Fruit fly (Drosophila melanogaster): Measurements from ENCODE around the gene pcx.

The pcx gene

dm6 chrX:2249763-2250162, 24.7 kb downstream of the pcx start, which contains the start of gene crn (continued):
- TF ChIP-seq lab (GFP tag; optimal IDR thresholded peaks at IDR 0.05): no peak
- TF ChIP-seq lmd (GFP tag; IDR thresholded peaks at IDR 0.05): no peak
- TF ChIP-seq Hr3 (GFP tag; optimal IDR thresholded peaks at IDR 0.05): no peak
- TF ChIP-seq CG6791 (GFP tag; IDR thresholded peaks at IDR 0.05; ENCODE audit: partially characterized antibody): peak; percentile 63; the same call in 1 of the 3 replicates
- no peak for TF ChIP-seq nmo (GFP tag; optimal IDR thresholded peaks at IDR 0.05)
- TF ChIP-seq oc (tag; optimal IDR thresholded peaks at IDR 0.05): no peak
- TF ChIP-seq CG43689 (GFP tag; IDR thresholded peaks at IDR 0.05): no peak
- peak; percentile 85 for TF ChIP-seq tna (GFP tag; IDR thresholded peaks at IDR 0.05; ENCODE audit: partially characterized antibody)
- no peak for TF ChIP-seq Eip74EF (GFP tag; optimal IDR thresholded peaks at IDR 0.05)
- TF ChIP-seq CG4404 (GFP tag; IDR thresholded peaks at IDR 0.05): no peak
- TF ChIP-seq ato (GFP tag; IDR thresholded peaks at IDR 0.05; ENCODE audit: partially characterized antibody): peak; percentile 74
- TF ChIP-seq Stat92E (GFP tag; optimal IDR thresholded peaks at IDR 0.05): no peak
- TF ChIP-seq gem (tag; optimal IDR thresholded peaks at IDR 0.05): no peak
- no peak for TF ChIP-seq Side (GFP tag; optimal IDR thresholded peaks at IDR 0.05)
- no peak for TF ChIP-seq run (tag; optimal IDR thresholded peaks at IDR 0.05)
- TF ChIP-seq lbe (GFP tag; optimal IDR thresholded peaks at IDR 0.05): no peak
- no peak for TF ChIP-seq CG13894 (tag; optimal IDR thresholded peaks at IDR 0.05)
- no peak for TF ChIP-seq CG18599 (GFP tag; optimal IDR thresholded peaks at IDR 0.05)
- no peak for TF ChIP-seq CG10274 (GFP tag; optimal IDR thresholded peaks at IDR 0.05)
- TF ChIP-seq CG18619 (GFP tag; optimal IDR thresholded peaks at IDR 0.05): no peak
- TF ChIP-seq CG18764 (GFP tag; optimal IDR thresholded peaks at IDR 0.05): no peak
- TF ChIP-seq usp (GFP tag; optimal IDR thresholded peaks at IDR 0.05): no peak
- no peak for TF ChIP-seq CG1792 (GFP tag; optimal IDR thresholded peaks at IDR 0.05)
- TF ChIP-seq grau (tag; optimal IDR thresholded peaks at IDR 0.05): no peak
- TF ChIP-seq seq (GFP tag; IDR thresholded peaks at IDR 0.05): no peak
- TF ChIP-seq ewg (GFP tag; optimal IDR thresholded peaks at IDR 0.05): no peak
- no peak for TF ChIP-seq kah (GFP tag; optimal IDR thresholded peaks at IDR 0.05)
- no peak for TF ChIP-seq CG9876 (GFP tag; optimal IDR thresholded peaks at IDR 0.05)
- peak; percentile 49; the same call in 1 of the 2 replicates for TF ChIP-seq hbn (GFP tag; IDR thresholded peaks at IDR 0.05; ENCODE audit: partially characterized antibody)
- TF ChIP-seq CG17186 (GFP tag; optimal IDR thresholded peaks at IDR 0.05): peak; percentile 22
- TF ChIP-seq dmrt11E (tag; optimal IDR thresholded peaks at IDR 0.05): no peak
- peak; percentile 70 for TF ChIP-seq MBD-R2 (GFP tag; IDR thresholded peaks at IDR 0.05)
- TF ChIP-seq dpn (GFP tag; optimal IDR thresholded peaks at IDR 0.05): no peak
- no peak for TF ChIP-seq PHDP (tag; optimal IDR thresholded peaks at IDR 0.05)
- TF ChIP-seq Dref (GFP tag; IDR thresholded peaks at IDR 0.05): peak; percentile 75
- TF ChIP-seq CG10654 (GFP tag; optimal IDR thresholded peaks at IDR 0.05): no peak
- TF ChIP-seq jigr1 (GFP tag; IDR thresholded peaks at IDR 0.05): no peak
- TF ChIP-seq CG14965 (GFP tag; optimal IDR thresholded peaks at IDR 0.05; ENCODE audit: borderline replicate concordance): no peak
- TF ChIP-seq emc (GFP tag; optimal IDR thresholded peaks at IDR 0.05): no peak
- TF ChIP-seq Oli (tag; optimal IDR thresholded peaks at IDR 0.05): no peak
- no peak for TF ChIP-seq CG3163 (GFP tag; optimal IDR thresholded peaks at IDR 0.05)
- no peak for TF ChIP-seq Dfd (GFP tag; optimal IDR thresholded peaks at IDR 0.05)
- peak; percentile 57 for TF ChIP-seq Doc3 (GFP tag; IDR thresholded peaks at IDR 0.05; ENCODE audit: partially characterized antibody)
- peak; percentile 51; the same call in 1 of the 2 replicates for TF ChIP-seq inv (GFP tag; IDR thresholded peaks at IDR 0.05; ENCODE audit: partially characterized antibody)
- TF ChIP-seq nerfin-2 (GFP tag; IDR thresholded peaks at IDR 0.05; ENCODE audit: partially characterized antibody): peak; percentile 82
- peak; percentile 58; the same call in 2 of the 3 replicates for TF ChIP-seq vnd (GFP tag; IDR thresholded peaks at IDR 0.05; ENCODE audit: partially characterized antibody)
- no peak for TF ChIP-seq CG14441 (GFP tag; IDR thresholded peaks at IDR 0.05)
- peak; percentile 53; the same call in 1 of the 2 replicates for TF ChIP-seq unc-4 (GFP tag; IDR thresholded peaks at IDR 0.05; ENCODE audit: partially characterized antibody)
- TF ChIP-seq danr (GFP tag; IDR thresholded peaks at IDR 0.05): no peak
